Fruit fly (Drosophila melanogaster) whole organism, embryonic: ENCODE data around the gene CG17377.
A peak's percentile ranks its signal among the peaks of the same experiment; 100 is the strongest.

Source experiments
- Bdp1 ChIP-seq: fragments of 200-800 bp; sonication (Bioruptor generic); optimal IDR thresholded peaks from 3 replicates; lab custom pipeline; 2016; ENCODE audit warnings: missing biosample characterization, missing genetic modification characterization
- CG10147 ChIP-seq: fragments of 200-800 bp; sonication (Bioruptor generic); optimal IDR thresholded peaks from 2 replicates; lab custom pipeline; 2019; ENCODE audit warnings: missing biosample characterization, mild to moderate bottlenecking, missing genetic modification characterization, moderate library complexity
- CG10321 ChIP-seq: fragments of 200-800 bp; sonication (Bioruptor generic); IDR thresholded peaks from 2 replicates; pipeline ENCODE4 v1.3.6; 2022; ENCODE audit warnings: missing biosample characterization, missing genetic modification characterization
- CG10654 ChIP-seq: fragments of 200-800 bp; sonication (Bioruptor generic); optimal IDR thresholded peaks from 2 replicates; lab custom pipeline; 2016; ENCODE audit warnings: missing biosample characterization, missing genetic modification characterization
- CG14050 ChIP-seq: fragments of 200-800 bp; sonication (Bioruptor generic); IDR thresholded peaks from 3 replicates; pipeline ENCODE4 v1.3.6; 2022; ENCODE audit warnings: missing biosample characterization, missing genetic modification characterization
- CG15601 ChIP-seq: fragments of 200-800 bp; sonication (Bioruptor generic); optimal IDR thresholded peaks from 3 replicates; lab custom pipeline; 2019; ENCODE audit warnings: missing biosample characterization, mild to moderate bottlenecking, missing genetic modification characterization, moderate library complexity
- CG18599 ChIP-seq: fragments of 200-800 bp; sonication (Bioruptor generic); optimal IDR thresholded peaks from 3 replicates; lab custom pipeline; 2017; ENCODE audit warnings: missing biosample characterization, missing genetic modification characterization, mild to moderate bottlenecking, moderate library complexity, missing genetic modification reagents
- CG34422 ChIP-seq: fragments of 200-800 bp; sonication (Bioruptor generic); IDR thresholded peaks from 3 replicates; pipeline ENCODE4 v1.3.6; 2022; ENCODE audit warnings: missing biosample characterization, missing genetic modification characterization
- CG4360 ChIP-seq: fragments of 200-800 bp; sonication (Bioruptor generic); IDR thresholded peaks from 2 replicates; pipeline ENCODE4 v1.3.6; 2022; ENCODE audit warnings: missing biosample characterization, missing genetic modification characterization
- CG4404 ChIP-seq: fragments of 200-800 bp; sonication (Bioruptor generic); IDR thresholded peaks from 2 replicates; pipeline ENCODE4 v1.3.6; 2022; ENCODE audit warnings: missing biosample characterization, missing genetic modification characterization
- CG6683 ChIP-seq: fragments of 200-800 bp; sonication (Bioruptor generic); optimal IDR thresholded peaks from 2 replicates; lab custom pipeline; 2017; ENCODE audit warnings: missing biosample characterization, mild to moderate bottlenecking, missing genetic modification characterization, missing genetic modification reagents
- CG6765 ChIP-seq: fragments of 200-800 bp; sonication (Bioruptor generic); optimal IDR thresholded peaks from 3 replicates; lab custom pipeline; 2017; ENCODE audit warnings: missing biosample characterization, mild to moderate bottlenecking, missing genetic modification characterization
- CG7271 ChIP-seq: fragments of 200-800 bp; sonication (Bioruptor generic); optimal IDR thresholded peaks from 2 replicates; lab custom pipeline; 2018; ENCODE audit warnings: missing biosample characterization, mild to moderate bottlenecking, missing genetic modification characterization, moderate library complexity
- CG7372 ChIP-seq: fragments of 200-800 bp; sonication (Bioruptor generic); IDR thresholded peaks from 2 replicates; pipeline ENCODE4 v1.3.6; 2022; ENCODE audit warnings: missing biosample characterization, missing genetic modification characterization
- CG7963 ChIP-seq: fragments of 200-800 bp; sonication (Bioruptor generic); IDR thresholded peaks from 3 replicates; pipeline ENCODE4 v1.3.6; 2022; ENCODE audit warnings: missing biosample characterization, missing genetic modification characterization; ENCODE audit not compliant: partially characterized antibody
- CG8765 ChIP-seq: fragments of 200-800 bp; sonication (Bioruptor generic); IDR thresholded peaks from 2 replicates; pipeline ENCODE4 v1.3.6; 2022; ENCODE audit warnings: missing biosample characterization, missing genetic modification characterization
- CG9727 ChIP-seq: fragments of 200-800 bp; sonication (Bioruptor generic); optimal IDR thresholded peaks from 3 replicates; lab custom pipeline; 2017; ENCODE audit warnings: missing biosample characterization, mild to moderate bottlenecking, missing genetic modification characterization
- Dip2 ChIP-seq: fragments of 200-800 bp; sonication (Bioruptor generic); IDR thresholded peaks from 2 replicates; pipeline ENCODE4 v1.3.6; 2022; ENCODE audit warnings: missing biosample characterization, missing genetic modification characterization
- Dll ChIP-seq: fragments of 200-800 bp; sonication (Bioruptor generic); IDR thresholded peaks from 4 replicates; pipeline ENCODE4 v1.3.6; 2022; ENCODE audit warnings: missing biosample characterization, missing genetic modification characterization; ENCODE audit not compliant: partially characterized antibody
- E2f2 ChIP-seq: fragments of 200-800 bp; sonication (Bioruptor generic); IDR thresholded peaks from 2 replicates; pipeline ENCODE4 v1.3.6; 2022; ENCODE audit warnings: missing biosample characterization, missing genetic modification characterization
- Gsc ChIP-seq: fragments of 200-800 bp; sonication (Bioruptor generic); IDR thresholded peaks from 2 replicates; pipeline ENCODE4 v1.3.6; 2022; ENCODE audit warnings: missing biosample characterization, missing genetic modification characterization
- HLH4C ChIP-seq: fragments of 200-800 bp; sonication (Bioruptor generic); IDR thresholded peaks from 3 replicates; pipeline ENCODE4 v1.3.6; 2022; ENCODE audit warnings: missing biosample characterization, missing genetic modification characterization; ENCODE audit not compliant: partially characterized antibody
- HLH54F ChIP-seq: fragments of 200-800 bp; sonication (Bioruptor generic); optimal IDR thresholded peaks from 3 replicates; lab custom pipeline; 2016; ENCODE audit warnings: missing biosample characterization, missing genetic modification characterization
- HLHmδ ChIP-seq: fragments of 200-800 bp; sonication (Bioruptor generic); optimal IDR thresholded peaks from 2 replicates; lab custom pipeline; 2018; ENCODE audit warnings: missing biosample characterization, mild to moderate bottlenecking, missing genetic modification characterization, moderate library complexity
- Hsf ChIP-seq: fragments of 200-800 bp; sonication (Bioruptor generic); optimal IDR thresholded peaks from 3 replicates; lab custom pipeline; 2016; ENCODE audit warnings: missing biosample characterization, missing genetic modification characterization
- Lhr ChIP-seq: fragments of 200-800 bp; sonication (Bioruptor generic); optimal IDR thresholded peaks from 3 replicates; lab custom pipeline; 2017; ENCODE audit warnings: mild to moderate bottlenecking, missing biosample characterization, missing genetic modification reagents, missing genetic modification characterization
- Lpt ChIP-seq: fragments of >200 bp; optimal IDR thresholded peaks from 2 replicates; lab custom pipeline; 2018; ENCODE audit warnings: missing biosample characterization, missing genetic modification characterization
- Mrtf ChIP-seq: fragments of 200-800 bp; sonication (Bioruptor generic); IDR thresholded peaks from 3 replicates; pipeline ENCODE4 v1.3.6; 2022; ENCODE audit warnings: missing biosample characterization, missing genetic modification characterization
- Poxn ChIP-seq: fragments of 200-800 bp; sonication (Bioruptor generic); IDR thresholded peaks from 2 replicates; pipeline ENCODE4 v1.3.6; 2022; ENCODE audit warnings: missing biosample characterization, missing genetic modification characterization
- Rfx ChIP-seq: fragments of 200-800 bp; sonication (Bioruptor generic); IDR thresholded peaks from 2 replicates; pipeline ENCODE4 v1.3.6; 2022; ENCODE audit warnings: missing biosample characterization, missing genetic modification characterization
- Scr ChIP-seq: fragments of 200-800 bp; sonication (Bioruptor generic); IDR thresholded peaks from 2 replicates; pipeline ENCODE4 v1.3.6; 2022; ENCODE audit warnings: missing biosample characterization, missing genetic modification characterization; ENCODE audit not compliant: partially characterized antibody
- Xrp1 ChIP-seq: fragments of 200-800 bp; sonication (Bioruptor generic); IDR thresholded peaks from 2 replicates; pipeline ENCODE4 v1.3.6; 2022; ENCODE audit warnings: missing biosample characterization, missing genetic modification characterization
- ato ChIP-seq: fragments of 200-800 bp; sonication (Bioruptor generic); IDR thresholded peaks from 2 replicates; pipeline ENCODE4 v1.3.6; 2022; ENCODE audit warnings: missing biosample characterization, missing genetic modification characterization; ENCODE audit not compliant: partially characterized antibody
- bigmax ChIP-seq: fragments of 200-800 bp; sonication (Bioruptor generic); optimal IDR thresholded peaks from 2 replicates; lab custom pipeline; 2018; ENCODE audit warnings: missing biosample characterization, mild to moderate bottlenecking, missing genetic modification characterization
- chif ChIP-seq, 2 experiments: fragments of 200-800 bp; sonication (Bioruptor generic); optimal IDR thresholded peaks; 3 replicates each; lab custom pipeline; 2016; ENCODE audit warnings: missing biosample characterization in 2 of 2, missing genetic modification characterization in 2 of 2
- chinmo ChIP-seq: fragments of 200-800 bp; sonication (Bioruptor generic); IDR thresholded peaks from 4 replicates; pipeline ENCODE4 v1.3.6; 2022; ENCODE audit warnings: missing biosample characterization, missing genetic modification characterization; ENCODE audit not compliant: partially characterized antibody
- ci ChIP-seq: fragments of 200-800 bp; sonication (Bioruptor generic); IDR thresholded peaks from 3 replicates; pipeline ENCODE4 v1.3.6; 2022; ENCODE audit warnings: missing biosample characterization, missing genetic modification characterization
- crc ChIP-seq: fragments of 200-800 bp; sonication (Bioruptor generic); optimal IDR thresholded peaks from 2 replicates; lab custom pipeline; 2016; ENCODE audit warnings: missing biosample characterization, missing genetic modification characterization
- dmrt99B ChIP-seq: fragments of 200-800 bp; sonication (Bioruptor generic); optimal IDR thresholded peaks from 2 replicates; lab custom pipeline; 2018; ENCODE audit warnings: missing biosample characterization, mild to moderate bottlenecking, missing genetic modification characterization, moderate library complexity
- en ChIP-seq: fragments of 200-800 bp; sonication (Bioruptor generic); optimal IDR thresholded peaks from 2 replicates; lab custom pipeline; 2016; ENCODE audit warnings: missing biosample characterization, missing genetic modification characterization
- fd96Cb ChIP-seq: fragments of 200-800 bp; sonication (Bioruptor generic); optimal IDR thresholded peaks from 2 replicates; lab custom pipeline; 2018; ENCODE audit warnings: missing biosample characterization, mild to moderate bottlenecking, missing genetic modification characterization, moderate library complexity
- grn ChIP-seq: fragments of 200-800 bp; sonication (Bioruptor generic); optimal IDR thresholded peaks from 3 replicates; lab custom pipeline; 2017; ENCODE audit warnings: missing biosample characterization, missing genetic modification characterization
- inv ChIP-seq: fragments of 200-800 bp; sonication (Bioruptor generic); IDR thresholded peaks from 2 replicates; pipeline ENCODE4 v1.3.6; 2022; ENCODE audit warnings: missing biosample characterization, missing genetic modification characterization; ENCODE audit not compliant: partially characterized antibody
- jing ChIP-seq: fragments of 200-800 bp; sonication (Bioruptor generic); optimal IDR thresholded peaks from 2 replicates; lab custom pipeline; 2018; ENCODE audit warnings: missing biosample characterization, mild to moderate bottlenecking, missing genetic modification characterization
- maf-S ChIP-seq: fragments of 200-800 bp; sonication (Bioruptor generic); optimal IDR thresholded peaks from 2 replicates; lab custom pipeline; 2016; ENCODE audit warnings: missing biosample characterization, missing genetic modification characterization
- pfk ChIP-seq: fragments of 200-800 bp; sonication (Bioruptor generic); optimal IDR thresholded peaks from 2 replicates; lab custom pipeline; 2018; ENCODE audit warnings: missing biosample characterization, mild to moderate bottlenecking, missing genetic modification characterization, moderate library complexity
- so ChIP-seq: fragments of 200-800 bp; sonication (Bioruptor generic); IDR thresholded peaks from 3 replicates; pipeline ENCODE4 v1.3.6; 2022; ENCODE audit warnings: missing biosample characterization, missing genetic modification characterization
- sqz ChIP-seq: fragments of 200-800 bp; sonication (Bioruptor generic); optimal IDR thresholded peaks from 3 replicates; lab custom pipeline; 2018; ENCODE audit warnings: missing biosample characterization, mild to moderate bottlenecking, missing genetic modification characterization
- tup ChIP-seq: fragments of 200-800 bp; sonication (Bioruptor generic); optimal IDR thresholded peaks from 2 replicates; lab custom pipeline; 2016; ENCODE audit warnings: missing biosample characterization, mild to moderate bottlenecking, missing genetic modification characterization, moderate library complexity
- unpg ChIP-seq: fragments of 200-800 bp; sonication (Bioruptor generic); optimal IDR thresholded peaks from 3 replicates; lab custom pipeline; 2018; ENCODE audit warnings: missing biosample characterization, mild to moderate bottlenecking, missing genetic modification characterization, moderate library complexity

Gene CG17377

dm6 chr2L:6851963-6852671 lies 49.5 kb upstream of the CG17377 start, which contains the start of gene Rca1 (continued):
- no peak for TF ChIP-seq chif (GFP tag; optimal IDR thresholded peaks at IDR 0.05; lab: Kevin White, UChicago)
- peak; percentile 64; the same call in 3 of the 4 replicates for TF ChIP-seq Dll (GFP tag; lab: Robert Waterston, UW)
- TF ChIP-seq CG10147 = no peak
- TF ChIP-seq CG34422 = no peak
- TF ChIP-seq E2f2 = peak; percentile 32; the same call in 1 of the 2 replicates
- TF ChIP-seq Mrtf (GFP tag; lab: Robert Waterston, UW) = no peak
- no peak for TF ChIP-seq jing (GFP tag; lab: Kevin White, UChicago)
- no peak for TF ChIP-seq Hsf (GFP tag; lab: Kevin White, UChicago)
- no peak for TF ChIP-seq so (GFP tag; lab: Robert Waterston, UW)
- no peak for TF ChIP-seq HLHmδ (GFP tag; lab: Kevin White, UChicago)
- no peak for TF ChIP-seq fd96Cb (tag; lab: Kevin White, UChicago)
- no peak for TF ChIP-seq HLH54F (GFP tag; lab: Kevin White, UChicago)
- TF ChIP-seq dmrt99B = no peak
- TF ChIP-seq CG9727 (GFP tag; lab: Kevin White, UChicago) = no peak
- no peak for TF ChIP-seq CG6765 (GFP tag; lab: Kevin White, UChicago)
- peak; percentile 69 for TF ChIP-seq Scr (GFP tag; lab: Robert Waterston, UW)
- no peak for TF ChIP-seq Dip2 (GFP tag; lab: Robert Waterston, UW)
- no peak for TF ChIP-seq Poxn (GFP tag; lab: Robert Waterston, UW)
- no peak for TF ChIP-seq CG10654
- no peak for TF ChIP-seq pfk (GFP tag; lab: Kevin White, UChicago)
- no peak for TF ChIP-seq Lpt (GFP tag; lab: Kevin White, UChicago)
- no peak for TF ChIP-seq en (GFP tag; lab: Kevin White, UChicago)
- TF ChIP-seq tup (GFP tag; lab: Kevin White, UChicago) = no peak
- no peak; the same call in 1 of the 2 replicates for TF ChIP-seq inv
- no peak for TF ChIP-seq CG15601 (tag; lab: Kevin White, UChicago)
- TF ChIP-seq Rfx (GFP tag; lab: Robert Waterston, UW) = no peak
- TF ChIP-seq CG7271 = no peak
- TF ChIP-seq CG10321 (GFP tag; lab: Robert Waterston, UW) = no peak
- TF ChIP-seq grn (GFP tag; lab: Kevin White, UChicago) = no peak
- no peak for TF ChIP-seq CG18599 (GFP tag; lab: Kevin White, UChicago)
- TF ChIP-seq CG6683 (GFP tag; lab: Kevin White, UChicago) = no peak
- no peak for TF ChIP-seq Bdp1 (GFP tag; lab: Kevin White, UChicago)
- no peak for TF ChIP-seq crc (GFP tag; lab: Kevin White, UChicago)
- TF ChIP-seq Gsc (GFP tag; lab: Robert Waterston, UW) = no peak
- TF ChIP-seq CG4360 (GFP tag; lab: Robert Waterston, UW) = no peak
- TF ChIP-seq CG8765 = no peak
- TF ChIP-seq CG4404 (GFP tag; lab: Robert Waterston, UW) = no peak
- TF ChIP-seq HLH4C (GFP tag; lab: Robert Waterston, UW) = no peak
- TF ChIP-seq unpg (GFP tag; lab: Kevin White, UChicago) = no peak
- TF ChIP-seq Lhr = peak; percentile 82
- TF ChIP-seq maf-S (GFP tag; lab: Kevin White, UChicago) = no peak
- no peak for TF ChIP-seq CG7372 (GFP tag; lab: Robert Waterston, UW)
- TF ChIP-seq Xrp1 (GFP tag; lab: Robert Waterston, UW) = no peak
- TF ChIP-seq ato (GFP tag; lab: Robert Waterston, UW) = no peak
- TF ChIP-seq bigmax (GFP tag; lab: Kevin White, UChicago) = no peak
- no peak for TF ChIP-seq ci (GFP tag; lab: Robert Waterston, UW)
- TF ChIP-seq CG7963 (GFP tag; lab: Robert Waterston, UW) = no peak
- TF ChIP-seq sqz (GFP tag; lab: Kevin White, UChicago) = no peak
- TF ChIP-seq CG14050 = no peak
- TF ChIP-seq chinmo (GFP tag; lab: Robert Waterston, UW) = no peak
